Worm (Caenorhabditis elegans) whole organism, young adult: Measurements from ENCODE around the gene tag-241.
A peak's percentile ranks its signal among the peaks of the same experiment; 100 is the strongest.

Source experiments
- B0261.1 ChIP-seq: sonication (generic microtip); optimal IDR thresholded peaks from 2 replicates; lab custom pipeline; 2016; ENCODE audit warnings: mild to moderate bottlenecking, missing genetic modification characterization, moderate library complexity, missing compliant biosample characterization
- B0336.3 ChIP-seq: fragments of 200-800 bp; sonication (Bioruptor generic); IDR thresholded peaks from 2 replicates; pipeline ENCODE4 v1.3.6; 2022; ENCODE audit warnings: missing genetic modification characterization, missing compliant biosample characterization
- D2030.7 ChIP-seq: fragments of 200-800 bp; sonication (Bioruptor generic); IDR thresholded peaks from 2 replicates; pipeline ENCODE4 v1.3.6; 2022; ENCODE audit warnings: missing genetic modification reagents, missing genetic modification characterization, missing compliant biosample characterization
- F23B12.7 ChIP-seq: sonication (generic microtip); optimal IDR thresholded peaks from 2 replicates; lab custom pipeline; 2017; ENCODE audit warnings: missing genetic modification characterization, mild to moderate bottlenecking, missing compliant biosample characterization, antibody characterized with exemption, moderate library complexity; ENCODE audit not compliant: insufficient read depth
- F57A8.1 ChIP-seq: fragments of 200-800 bp; sonication (Bioruptor generic); optimal IDR thresholded peaks from 2 replicates; lab custom pipeline; 2018; ENCODE audit warnings: mild to moderate bottlenecking, missing genetic modification characterization, moderate library complexity, missing compliant biosample characterization
- F57C9.4 ChIP-seq: sonication (generic microtip); optimal IDR thresholded peaks from 2 replicates; lab custom pipeline; 2017; ENCODE audit warnings: mild to moderate bottlenecking, missing genetic modification characterization, missing compliant biosample characterization
- K11D2.4 ChIP-seq: fragments of 200-800 bp; sonication (Bioruptor generic); IDR thresholded peaks from 2 replicates; pipeline ENCODE4 v1.3.6; 2022; ENCODE audit warnings: missing genetic modification reagents, missing genetic modification characterization, missing compliant biosample characterization
- T07F8.4 ChIP-seq: sonication (generic microtip); optimal IDR thresholded peaks from 2 replicates; lab custom pipeline; 2016; ENCODE audit warnings: mild to moderate bottlenecking, missing genetic modification characterization, moderate library complexity, missing compliant biosample characterization
- Y56A3A.18 ChIP-seq: fragments of 200-800 bp; sonication (Bioruptor generic); IDR thresholded peaks from 2 replicates; pipeline ENCODE4 v1.3.6; 2022; ENCODE audit warnings: missing genetic modification reagents, missing genetic modification characterization, missing compliant biosample characterization
- ama-1 ChIP-seq, 3 experiments: fragments of 150-350 bp in 1 of 3; sonication (generic microtip) in 2 of 3; optimal IDR thresholded peaks; 2 replicates each; lab custom pipeline; 2014 to 2018; ENCODE audit warnings: missing biosample characterization in 2 of 3, missing genetic modification characterization in 2 of 3, missing genetic modification reagents in 2 of 3
- attf-6 ChIP-seq: fragments of 200-800 bp; sonication (Bioruptor generic); IDR thresholded peaks from 2 replicates; pipeline ENCODE4 v1.3.6; 2022; ENCODE audit warnings: missing genetic modification reagents, missing genetic modification characterization, missing compliant biosample characterization
- bed-1 ChIP-seq: fragments of 200-800 bp; sonication (Bioruptor generic); IDR thresholded peaks from 2 replicates; pipeline ENCODE4 v1.3.6; 2022; ENCODE audit warnings: missing genetic modification reagents, missing genetic modification characterization, missing compliant biosample characterization
- cebp-2 ChIP-seq: fragments of 200-800 bp; sonication (Bioruptor generic); IDR thresholded peaks from 2 replicates; pipeline ENCODE4 v1.3.6; 2022; ENCODE audit warnings: missing genetic modification characterization, missing compliant biosample characterization
- ceh-100 ChIP-seq: fragments of 200-800 bp; sonication (Bioruptor generic); IDR thresholded peaks from 2 replicates; pipeline ENCODE4 v1.3.6; 2022; ENCODE audit warnings: missing genetic modification reagents, missing genetic modification characterization, missing compliant biosample characterization
- dox-1 ChIP-seq: fragments of 200-800 bp; sonication (Bioruptor generic); IDR thresholded peaks from 2 replicates; pipeline ENCODE4 v1.3.6; 2022; ENCODE audit warnings: missing genetic modification reagents, missing genetic modification characterization, missing compliant biosample characterization
- egrh-3 ChIP-seq: fragments of 200-800 bp; sonication (Bioruptor generic); IDR thresholded peaks from 2 replicates; pipeline ENCODE4 v1.3.6; 2022; ENCODE audit warnings: missing genetic modification reagents, missing genetic modification characterization, missing compliant biosample characterization
- ekl-4 ChIP-seq: fragments of 200-800 bp; sonication (Bioruptor generic); IDR thresholded peaks from 2 replicates; pipeline ENCODE4 v1.3.6; 2022; ENCODE audit warnings: missing genetic modification reagents, missing genetic modification characterization, missing compliant biosample characterization
- fkh-3 ChIP-seq: sonication (generic microtip); optimal IDR thresholded peaks from 2 replicates; lab custom pipeline; 2016; ENCODE audit warnings: mild to moderate bottlenecking, missing genetic modification characterization, missing compliant biosample characterization
- him-1 ChIP-seq: sonication (generic microtip); optimal IDR thresholded peaks from 2 replicates; lab custom pipeline; 2016; ENCODE audit warnings: missing genotype, missing genetic modification reagents, missing genetic modification characterization, missing compliant biosample characterization
- hmg-1.2 ChIP-seq: fragments of 200-800 bp; sonication (Bioruptor generic); IDR thresholded peaks from 2 replicates; pipeline ENCODE4 v1.3.6; 2022; ENCODE audit warnings: missing genetic modification reagents, missing genetic modification characterization, missing compliant biosample characterization
- lag-1 ChIP-seq: fragments of 200-800 bp; sonication (Bioruptor generic); IDR thresholded peaks from 2 replicates; pipeline ENCODE4 v1.3.6; 2022; ENCODE audit warnings: missing genetic modification reagents, missing genetic modification characterization, missing compliant biosample characterization
- lin-35 ChIP-seq, 3 experiments: fragments of 150-350 bp in 2 of 3; sonication (generic microtip) in 1 of 3; optimal IDR thresholded peaks; 2 replicates each; lab custom pipeline; 2014 to 2018; ENCODE audit warnings: missing biosample characterization in 3 of 3, missing genetic modification characterization in 3 of 3, missing genetic modification reagents in 3 of 3
- lin-40 ChIP-seq: sonication (generic microtip); optimal IDR thresholded peaks from 2 replicates; lab custom pipeline; 2016; ENCODE audit warnings: missing genetic modification characterization, mild to moderate bottlenecking, missing compliant biosample characterization, missing genotype, missing genetic modification reagents
- lin-54 ChIP-seq: fragments of 200-800 bp; sonication (Bioruptor generic); optimal IDR thresholded peaks from 2 replicates; lab custom pipeline; 2018; ENCODE audit warnings: mild to moderate bottlenecking, missing genetic modification characterization, missing compliant biosample characterization
- lsy-27 ChIP-seq: sonication (generic microtip); optimal IDR thresholded peaks from 2 replicates; lab custom pipeline; 2017; ENCODE audit warnings: missing genetic modification characterization, mild to moderate bottlenecking, missing compliant biosample characterization, antibody characterized with exemption, missing genotype, borderline replicate concordance; ENCODE audit not compliant: insufficient read depth
- madf-10 ChIP-seq: sonication (generic microtip); optimal IDR thresholded peaks from 2 replicates; lab custom pipeline; 2016; ENCODE audit warnings: mild to moderate bottlenecking, missing genetic modification characterization, missing compliant biosample characterization
- madf-8 ChIP-seq: fragments of 200-800 bp; sonication (Bioruptor generic); conservative IDR thresholded peaks from 2 replicates; pipeline ENCODE4 v1.3.6; 2022; ENCODE audit warnings: missing genetic modification reagents, missing genetic modification characterization, missing compliant biosample characterization
- mcd-1 ChIP-seq: fragments of 200-800 bp; sonication (Bioruptor generic); IDR thresholded peaks from 2 replicates; pipeline ENCODE4 v1.3.6; 2022; ENCODE audit warnings: missing genetic modification reagents, missing genetic modification characterization, missing compliant biosample characterization
- nfyb-1 ChIP-seq: fragments of 200-800 bp; sonication (Bioruptor generic); IDR thresholded peaks from 2 replicates; pipeline ENCODE4 v1.3.6; 2022; ENCODE audit warnings: missing genetic modification reagents, missing genetic modification characterization, missing compliant biosample characterization
- nhr-120 ChIP-seq: fragments of 200-800 bp; sonication (Bioruptor generic); IDR thresholded peaks from 2 replicates; pipeline ENCODE4 v1.3.6; 2022; ENCODE audit warnings: missing genetic modification characterization, missing compliant biosample characterization
- nhr-179 ChIP-seq: sonication (generic microtip); optimal IDR thresholded peaks from 2 replicates; lab custom pipeline; 2016; ENCODE audit warnings: mild to moderate bottlenecking, missing genetic modification characterization, missing compliant biosample characterization
- nhr-27 ChIP-seq: fragments of 200-800 bp; sonication (Bioruptor generic); optimal IDR thresholded peaks from 2 replicates; lab custom pipeline; 2018; ENCODE audit warnings: mild to moderate bottlenecking, missing genetic modification characterization, moderate library complexity, missing compliant biosample characterization
- pha-4 ChIP-seq: fragments of 150-350 bp; sonication (generic microtip); optimal IDR thresholded peaks from 2 replicates; lab custom pipeline; 2014; ENCODE audit warnings: missing biosample characterization, missing genetic modification reagents, missing genetic modification characterization
- rpc-1 ChIP-seq, 2 experiments: fragments of 150-350 bp in 1 of 2; sonication (generic microtip) in 1 of 2; optimal IDR thresholded peaks; 2 replicates each; lab custom pipeline; 2014 to 2018; ENCODE audit warnings: missing biosample characterization in 1 of 2, missing genetic modification characterization in 1 of 2, missing genetic modification reagents in 1 of 2, missing genotype in 1 of 2
- sdz-38 ChIP-seq: sonication (generic microtip); optimal IDR thresholded peaks from 2 replicates; lab custom pipeline; 2016; ENCODE audit warnings: missing genotype, missing genetic modification characterization, missing compliant biosample characterization
- snpc-1.3 ChIP-seq: sonication (generic microtip); optimal IDR thresholded peaks from 2 replicates; lab custom pipeline; 2017; ENCODE audit warnings: missing genetic modification characterization, mild to moderate bottlenecking, missing compliant biosample characterization, antibody characterized with exemption, moderate library complexity, missing genotype, missing genetic modification reagents; ENCODE audit not compliant: insufficient read depth
- snpc-3.4 ChIP-seq: sonication (generic microtip); optimal IDR thresholded peaks from 2 replicates; lab custom pipeline; 2017; ENCODE audit warnings: missing genetic modification characterization, mild to moderate bottlenecking, missing compliant biosample characterization, antibody characterized with exemption, moderate library complexity, missing genotype, missing genetic modification reagents
- snpc-4 ChIP-seq, 5 experiments: fragments of 150-350 bp in 1 of 5; sonication (generic microtip) in 4 of 5; optimal IDR thresholded peaks; 2 replicates each; lab custom pipeline; 2014 to 2018; ENCODE audit warnings: missing genetic modification characterization in 5 of 5, missing biosample characterization in 3 of 5, antibody characterized with exemption in 2 of 5, mild to moderate bottlenecking in 2 of 5, missing compliant biosample characterization in 2 of 5, missing genotype in 2 of 5, moderate library complexity in 2 of 5, missing genetic modification reagents in 1 of 5
- tbp1 ChIP-seq: fragments of 200-800 bp; sonication (Bioruptor generic); optimal IDR thresholded peaks from 2 replicates; lab custom pipeline; 2018; ENCODE audit warnings: mild to moderate bottlenecking, missing genetic modification characterization, missing compliant biosample characterization
- zim-3 ChIP-seq: sonication (generic microtip); optimal IDR thresholded peaks from 2 replicates; lab custom pipeline; 2017; ENCODE audit warnings: mild to moderate bottlenecking, missing genetic modification characterization, moderate library complexity, missing compliant biosample characterization
- ztf-28 ChIP-seq: fragments of 200-800 bp; sonication (Bioruptor generic); IDR thresholded peaks from 2 replicates; pipeline ENCODE4 v1.3.6; 2022; ENCODE audit warnings: missing genetic modification reagents, missing genetic modification characterization, missing compliant biosample characterization

Gene tag-241

ce11 chrX:11865083-11865482 is 41.3 kb downstream of the tag-241 start, which contains the start of gene F54F7.6:
F54F7.6 (plus strand) TSS chrX:11865383.
- TF ChIP-seq Y56A3A.18 (GFP tag; lab: Robert Waterston, UW) (no peak), F57A8.1 (no peak), ekl-4 (GFP tag; lab: Robert Waterston, UW) (no peak), snpc-4 (GFP tag; optimal IDR thresholded peaks at IDR 0.05; lab: Kevin White, UChicago) (no peak), snpc-4 (tag; optimal IDR thresholded peaks at IDR 0.05; lab: Kevin White, UChicago) (no peak)

ce11 chrX:11869260-11869659 is 45.5 kb downstream of the tag-241 start, which contains the start of gene dot-1.2:
dot-1.2 (minus strand) TSS chrX:11869360.
- TF ChIP-seq snpc-4 (GFP tag; optimal IDR thresholded peaks at IDR 0.05; lab: Kevin White, UChicago) (no peak), snpc-4 (tag; optimal IDR thresholded peaks at IDR 0.05; lab: Kevin White, UChicago) (no peak), lin-35 (GFP tag; optimal IDR thresholded peaks at IDR 0.05; lab: Kevin White, UChicago) (no peak), lag-1 (no peak), F57A8.1 (no peak), pha-4 (tag; lab: Kevin White, UChicago) (no peak), ama-1 (optimal IDR thresholded peaks at IDR 0.05; lab: Kevin White, UChicago) (no peak), ama-1 (GFP tag; optimal IDR thresholded peaks at IDR 0.05; lab: Kevin White, UChicago) (no peak), snpc-3.4 (no peak), sdz-38 (tag; lab: Kevin White, UChicago) (no peak), lin-40 (tag; lab: Kevin White, UChicago) (no peak), lsy-27 (no peak), zim-3 (tag; lab: Kevin White, UChicago) (no peak), B0336.3 (GFP tag; lab: Robert Waterston, UW) (no peak), F57C9.4 (tag; lab: Kevin White, UChicago) (no peak), nhr-120 (GFP tag; lab: Robert Waterston, UW) (no peak), ceh-100 (GFP tag; lab: Robert Waterston, UW) (no peak), him-1 (tag; lab: Kevin White, UChicago) (no peak)

- peak; percentile 82 for TF ChIP-seq tbp1 (GFP tag; lab: Kevin White, UChicago)
- peak; percentile 50 for TF ChIP-seq B0261.1
- TF ChIP-seq snpc-1.3, result no peak
- TF ChIP-seq madf-8 (GFP tag; lab: Robert Waterston, UW), result no peak
- peak; percentile 2 for TF ChIP-seq rpc-1 (optimal IDR thresholded peaks at IDR 0.05; lab: Kevin White, UChicago)
- peak; percentile 69 for TF ChIP-seq rpc-1 (tag; optimal IDR thresholded peaks at IDR 0.05; lab: Kevin White, UChicago)
- TF ChIP-seq attf-6, result no peak
- no peak for TF ChIP-seq cebp-2
Observed at ce11 chrX:11870393-11870792, 46.6 kb downstream of the tag-241 start.

- TF ChIP-seq T07F8.4 (tag; lab: Kevin White, UChicago), result no peak
- no peak for TF ChIP-seq fkh-3 (tag; lab: Kevin White, UChicago)
- TF ChIP-seq mcd-1 (GFP tag; lab: Robert Waterston, UW), result no peak
- TF ChIP-seq ztf-28 (GFP tag; lab: Robert Waterston, UW), result no peak
- TF ChIP-seq D2030.7 (GFP tag; lab: Robert Waterston, UW), result peak; percentile 57
- peak; percentile 88 for TF ChIP-seq rpc-1 (optimal IDR thresholded peaks at IDR 0.05; lab: Kevin White, UChicago)
- TF ChIP-seq rpc-1 (tag; optimal IDR thresholded peaks at IDR 0.05; lab: Kevin White, UChicago), result peak; percentile 92
- 0 out of 2 replicates have a peak, but pooled peaks have one; percentile 23 for TF ChIP-seq ceh-100 (GFP tag; lab: Robert Waterston, UW)
- peak; percentile 66 for TF ChIP-seq hmg-1.2 (GFP tag; lab: Robert Waterston, UW)
- TF ChIP-seq F57C9.4 (tag; lab: Kevin White, UChicago), result no peak
- TF ChIP-seq bed-1 (GFP tag; lab: Robert Waterston, UW), result no peak
- TF ChIP-seq egrh-3 (GFP tag; lab: Robert Waterston, UW), result no peak
- TF ChIP-seq attf-6, result no peak
- TF ChIP-seq dox-1 (GFP tag; lab: Robert Waterston, UW), result peak; percentile 68
- TF ChIP-seq nfyb-1 (GFP tag; lab: Robert Waterston, UW), result peak; percentile 78
- peak; percentile 52 for TF ChIP-seq madf-10 (tag; lab: Kevin White, UChicago)
- no peak for TF ChIP-seq F23B12.7
- 0 out of 2 replicates have a peak, but pooled peaks have one; percentile 29 for TF ChIP-seq nhr-120 (GFP tag; lab: Robert Waterston, UW)
- no peak for TF ChIP-seq nhr-27 (tag; lab: Kevin White, UChicago)
- no peak for TF ChIP-seq lin-54 (GFP tag; lab: Kevin White, UChicago)
- peak; percentile 10 for TF ChIP-seq nhr-179
- TF ChIP-seq K11D2.4 (GFP tag; lab: Robert Waterston, UW), result no peak
- peak; percentile 28 for TF ChIP-seq him-1 (tag; lab: Kevin White, UChicago)
Observed at ce11 chrX:11872210-11872609, 48.4 kb downstream of the tag-241 start.
